Worm (Caenorhabditis elegans) whole organism, young adult: Measurements from ENCODE around the gene F23H11.2.

Source experiments
- T07F8.4 ChIP-seq: sonication (generic microtip); optimal IDR thresholded peaks from 2 replicates; lab custom pipeline; 2016; ENCODE audit warnings: mild to moderate bottlenecking, missing genetic modification characterization, moderate library complexity, missing compliant biosample characterization
- ama-1 ChIP-seq, 3 experiments: fragments of 150-350 bp in 1 of 3; sonication (generic microtip) in 2 of 3; optimal IDR thresholded peaks; 2 replicates each; lab custom pipeline; 2014 to 2018; ENCODE audit warnings: missing biosample characterization in 2 of 3, missing genetic modification characterization in 2 of 3, missing genetic modification reagents in 2 of 3
- lag-1 ChIP-seq: fragments of 200-800 bp; sonication (Bioruptor generic); IDR thresholded peaks from 2 replicates; pipeline ENCODE4 v1.3.6; 2022; ENCODE audit warnings: missing genetic modification reagents, missing genetic modification characterization, missing compliant biosample characterization
- snpc-4 ChIP-seq, 5 experiments: fragments of 150-350 bp in 1 of 5; sonication (generic microtip) in 4 of 5; optimal IDR thresholded peaks; 2 replicates each; lab custom pipeline; 2014 to 2018; ENCODE audit warnings: missing genetic modification characterization in 5 of 5, missing biosample characterization in 3 of 5, antibody characterized with exemption in 2 of 5, mild to moderate bottlenecking in 2 of 5, missing compliant biosample characterization in 2 of 5, missing genotype in 2 of 5, moderate library complexity in 2 of 5, missing genetic modification reagents in 1 of 5
- ztf-28 ChIP-seq: fragments of 200-800 bp; sonication (Bioruptor generic); IDR thresholded peaks from 2 replicates; pipeline ENCODE4 v1.3.6; 2022; ENCODE audit warnings: missing genetic modification reagents, missing genetic modification characterization, missing compliant biosample characterization

DNA sequence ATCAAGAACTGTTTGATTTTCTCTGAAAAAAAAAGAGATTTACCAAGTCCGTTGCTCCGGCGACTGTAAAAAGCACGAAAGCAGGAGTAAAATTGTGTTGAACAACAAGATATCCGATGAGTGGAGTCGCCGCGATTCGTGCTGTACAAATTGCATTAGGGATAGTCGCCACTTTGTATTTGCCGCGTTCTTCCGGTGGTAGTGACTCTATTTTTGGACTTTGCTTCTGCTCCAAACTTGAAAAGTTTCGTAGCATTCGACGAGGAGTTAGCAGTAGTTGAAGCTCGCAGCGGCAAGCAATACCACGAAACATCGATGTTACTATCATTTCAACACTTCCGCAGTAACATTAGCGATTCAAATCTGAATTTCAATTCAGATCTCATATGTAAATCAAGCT lies 14.0 kb downstream of the F23H11.2 start, which contains the start of gene crls-1:
- TF ChIP-seq ama-1 (optimal IDR thresholded peaks at IDR 0.05; lab: Kevin White, UChicago) (no peak), ama-1 (GFP tag; optimal IDR thresholded peaks at IDR 0.05; lab: Kevin White, UChicago) (no peak), ztf-28 (no peak), lag-1 (GFP tag; lab: Robert Waterston, UW) (no peak), T07F8.4 (tag; lab: Kevin White, UChicago) (no peak), snpc-4 (GFP tag; optimal IDR thresholded peaks at IDR 0.05; lab: Kevin White, UChicago) (no peak), snpc-4 (tag; optimal IDR thresholded peaks at IDR 0.05; lab: Kevin White, UChicago) (no peak)
